Fruit fly (Drosophila melanogaster): Measurements from ENCODE around the gene CG8851.

Gene CG8851

DNA sequence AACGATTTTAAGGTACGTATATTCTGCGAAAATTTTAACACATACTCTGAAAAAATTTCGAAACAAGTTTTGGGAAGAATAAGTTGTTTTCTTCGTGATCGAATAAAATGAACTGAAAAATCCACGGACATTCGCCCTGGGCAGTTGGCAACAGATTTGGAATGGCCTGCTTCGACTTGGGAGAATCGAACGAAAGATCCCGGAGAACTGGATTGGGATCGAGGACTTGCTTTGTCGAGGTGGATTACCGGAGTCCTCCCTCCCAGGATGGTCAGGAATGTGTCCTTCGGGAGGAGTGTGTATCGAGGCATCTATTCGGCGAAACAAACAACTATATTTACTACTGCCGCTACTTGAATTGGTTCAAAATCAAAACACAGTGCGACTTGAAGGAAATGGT lies at the start of gene CG8851, which contains the start of gene CG3213:
TSS of gene CG8851 (plus strand) at position 127 of the 400 bp plus-strand sequence.
TSS of gene CG3213 (minus strand) at position 101 of the 400 bp plus-strand sequence.
- TF ChIP-seq psq (optimal IDR thresholded peaks at IDR 0.05) (no peak), pan (optimal IDR thresholded peaks at IDR 0.05) (no peak), usp (GFP tag; optimal IDR thresholded peaks at IDR 0.05) (no peak), CG8478 (optimal IDR thresholded peaks at IDR 0.05) (no peak), EcR (GFP tag; optimal IDR thresholded peaks at IDR 0.05) (no peak), Dll (optimal IDR thresholded peaks at IDR 0.05) (no peak)

DNA sequence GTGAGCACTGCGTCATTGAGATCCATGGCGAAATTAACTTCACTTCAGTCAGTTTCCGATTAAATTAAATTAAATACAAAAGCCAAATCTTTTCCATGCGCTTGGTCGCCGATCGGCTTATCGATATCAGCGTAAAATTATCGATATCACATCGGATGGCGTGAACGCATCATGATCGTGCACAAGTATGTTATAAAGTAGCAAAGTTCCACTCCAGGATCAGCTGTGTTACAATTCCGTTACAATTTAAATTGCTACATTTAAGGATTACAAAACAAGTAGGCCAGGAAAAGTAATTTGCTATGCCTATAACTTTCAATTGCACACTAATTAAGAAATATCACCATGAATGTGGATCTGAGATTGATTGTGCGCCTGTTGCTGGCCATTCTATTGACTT lies 49.6 kb upstream of the CG8851 start, which contains the start of the genes Pif1 and CG31776:
TSS of gene Pif1 (minus strand) at position 136 of the 400 bp plus-strand sequence.
TSS of gene CG31776 (plus strand) at position 314 of the 400 bp plus-strand sequence.
- TF ChIP-seq CG8478 (optimal IDR thresholded peaks at IDR 0.05) (no peak), Dll (optimal IDR thresholded peaks at IDR 0.05) (no peak), pan (optimal IDR thresholded peaks at IDR 0.05) (no peak), usp (GFP tag; optimal IDR thresholded peaks at IDR 0.05) (no peak), EcR (GFP tag; optimal IDR thresholded peaks at IDR 0.05) (no peak), psq (optimal IDR thresholded peaks at IDR 0.05) (no peak)

DNA sequence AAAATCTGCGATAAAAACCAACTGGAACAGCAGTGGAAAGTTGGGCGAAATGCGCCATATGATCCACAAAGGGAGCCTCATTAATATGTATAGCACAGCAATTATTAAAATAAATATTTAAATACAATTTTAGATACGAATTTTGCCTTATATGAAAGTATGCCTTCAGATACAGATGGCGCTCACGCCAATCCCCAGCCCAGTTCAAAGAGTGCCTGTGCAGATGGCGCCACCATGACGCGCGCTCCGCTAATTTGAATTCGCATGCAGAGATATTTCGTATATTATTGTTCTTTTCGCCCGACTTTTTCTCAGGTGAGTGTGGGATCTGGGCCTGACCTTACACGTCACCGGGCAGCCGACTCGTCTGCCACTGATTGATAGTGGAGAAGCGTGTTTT lies 47.2 kb upstream of the CG8851 start, which contains the start of gene Pgant4:
TSS of gene Pgant4 (plus strand) at position 362 of the 400 bp plus-strand sequence.
- TF ChIP-seq Dll (optimal IDR thresholded peaks at IDR 0.05) (no peak), psq (optimal IDR thresholded peaks at IDR 0.05) (no peak), pan (optimal IDR thresholded peaks at IDR 0.05) (no peak), usp (GFP tag; optimal IDR thresholded peaks at IDR 0.05) (no peak), EcR (GFP tag; optimal IDR thresholded peaks at IDR 0.05) (no peak), CG8478 (optimal IDR thresholded peaks at IDR 0.05) (no peak)

DNA sequence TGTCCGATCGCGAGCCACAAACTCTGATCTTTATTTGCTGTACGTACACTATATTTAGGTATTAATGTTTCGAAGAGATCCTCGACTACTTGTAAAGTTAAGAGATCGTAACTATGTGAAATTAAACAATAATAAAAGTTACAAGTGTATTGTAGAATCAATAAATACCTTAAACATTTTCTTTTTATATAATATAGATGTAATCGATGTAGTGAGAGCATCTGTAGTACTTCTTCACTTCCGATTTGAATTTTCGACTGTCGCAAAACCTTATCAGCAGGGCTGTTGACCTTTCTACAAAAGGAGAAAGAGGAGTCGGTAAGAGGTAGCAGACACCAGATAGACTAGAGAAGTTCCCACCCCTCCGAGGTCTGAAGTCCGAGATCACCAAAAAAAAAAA lies 44.3 kb upstream of the CG8851 start:
- TF ChIP-seq CG8478 (optimal IDR thresholded peaks at IDR 0.05) (no peak), pan (optimal IDR thresholded peaks at IDR 0.05) (no peak), EcR (GFP tag; optimal IDR thresholded peaks at IDR 0.05) (no peak), usp (GFP tag; optimal IDR thresholded peaks at IDR 0.05) (no peak), Dll (optimal IDR thresholded peaks at IDR 0.05) (no peak), psq (optimal IDR thresholded peaks at IDR 0.05) (no peak)

DNA sequence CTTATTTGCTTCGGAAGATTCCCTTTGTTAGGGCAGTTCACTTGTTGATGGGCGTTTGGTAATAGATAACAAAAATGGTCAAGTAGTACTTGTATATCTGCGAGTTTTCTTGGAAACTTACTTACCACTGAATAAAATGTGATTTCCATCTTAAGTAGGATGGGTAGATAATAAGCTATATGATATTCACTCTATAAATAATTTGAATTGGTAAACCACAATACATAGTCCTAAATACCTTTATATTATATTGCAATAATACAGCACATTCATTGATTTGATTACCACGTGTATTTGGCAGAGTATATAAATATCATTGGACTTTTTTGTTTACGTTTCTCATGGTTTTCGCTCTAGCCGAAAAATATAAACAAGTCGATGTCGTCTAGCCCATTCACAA lies 43.5 kb upstream of the CG8851 start:
- no peak for TF ChIP-seq CG8478 (optimal IDR thresholded peaks at IDR 0.05)
- TF ChIP-seq usp (GFP tag; optimal IDR thresholded peaks at IDR 0.05) = no peak
- no peak for TF ChIP-seq EcR (GFP tag; optimal IDR thresholded peaks at IDR 0.05)
- TF ChIP-seq pan (optimal IDR thresholded peaks at IDR 0.05) = no peak
- no peak for TF ChIP-seq psq (optimal IDR thresholded peaks at IDR 0.05)
- TF ChIP-seq Dll (optimal IDR thresholded peaks at IDR 0.05) = no peak

DNA sequence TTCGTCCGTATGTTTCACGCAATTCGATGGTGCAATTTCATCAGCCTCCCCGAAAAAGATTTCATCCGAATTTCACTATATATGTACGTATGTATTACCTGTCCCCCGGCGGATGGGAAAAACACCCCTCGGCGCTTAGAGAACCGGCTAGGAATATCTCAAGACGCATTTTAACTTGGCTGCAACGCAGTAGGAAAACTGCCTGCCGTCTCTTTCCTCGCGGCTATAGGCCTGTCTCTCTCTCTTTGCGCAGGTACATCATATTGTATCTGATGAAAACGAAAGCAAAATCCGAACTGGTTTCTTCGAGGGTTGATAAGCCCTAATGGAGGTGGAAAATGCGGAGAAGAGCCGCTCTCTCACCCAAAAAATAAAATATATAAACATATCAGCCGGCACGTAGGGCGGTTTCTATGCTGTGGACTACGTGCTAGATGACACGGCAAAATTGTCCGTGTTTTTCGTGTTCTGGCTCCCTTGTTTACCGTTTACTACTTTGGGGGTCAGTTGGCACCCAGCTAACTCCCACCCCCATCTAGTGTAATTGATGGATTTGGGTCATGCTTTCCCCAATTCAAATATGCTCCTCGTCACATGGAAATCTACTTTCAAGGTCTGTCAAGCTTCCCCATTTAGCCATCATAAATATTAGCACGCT lies 42.9 kb upstream of the CG8851 start:
- TF ChIP-seq psq (optimal IDR thresholded peaks at IDR 0.05) (no peak), pan (optimal IDR thresholded peaks at IDR 0.05) (no peak)

DNA sequence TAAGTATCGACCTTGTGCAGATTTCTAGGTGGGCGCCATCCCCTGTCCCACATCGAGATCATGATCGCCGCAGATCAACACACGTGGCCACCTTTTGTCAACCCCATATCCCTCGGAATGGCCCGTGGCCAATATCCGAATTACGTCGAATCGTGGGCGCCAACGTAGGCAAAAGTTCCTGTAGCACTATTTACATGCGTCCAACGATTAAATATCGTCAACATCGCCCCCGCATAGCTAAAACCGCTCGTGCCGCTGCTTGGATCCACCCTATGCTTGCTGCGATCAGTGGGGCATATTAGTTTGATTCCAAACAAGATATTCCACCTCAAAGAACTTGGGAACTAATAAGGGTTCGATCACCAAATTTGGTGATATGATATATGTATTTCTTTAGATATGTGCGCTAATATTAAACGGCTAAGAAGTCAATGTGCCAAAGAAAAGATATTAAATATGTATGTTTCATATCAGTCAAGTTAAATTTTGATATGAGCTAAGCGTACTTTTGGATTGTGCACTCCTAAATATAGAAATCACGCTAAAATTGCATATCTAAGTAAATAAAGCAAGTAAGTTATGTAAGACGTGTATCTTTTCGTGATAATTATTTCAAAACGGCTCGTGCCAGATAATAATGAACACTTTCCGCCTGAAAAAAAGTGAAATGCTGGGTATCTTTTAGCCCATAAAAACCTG lies 42.3 kb upstream of the CG8851 start:
- no peak for TF ChIP-seq usp (GFP tag; optimal IDR thresholded peaks at IDR 0.05)
- no peak for TF ChIP-seq EcR (GFP tag; optimal IDR thresholded peaks at IDR 0.05)
- TF ChIP-seq pan (optimal IDR thresholded peaks at IDR 0.05) = peak; percentile 85
- TF ChIP-seq psq (optimal IDR thresholded peaks at IDR 0.05) = no peak

DNA sequence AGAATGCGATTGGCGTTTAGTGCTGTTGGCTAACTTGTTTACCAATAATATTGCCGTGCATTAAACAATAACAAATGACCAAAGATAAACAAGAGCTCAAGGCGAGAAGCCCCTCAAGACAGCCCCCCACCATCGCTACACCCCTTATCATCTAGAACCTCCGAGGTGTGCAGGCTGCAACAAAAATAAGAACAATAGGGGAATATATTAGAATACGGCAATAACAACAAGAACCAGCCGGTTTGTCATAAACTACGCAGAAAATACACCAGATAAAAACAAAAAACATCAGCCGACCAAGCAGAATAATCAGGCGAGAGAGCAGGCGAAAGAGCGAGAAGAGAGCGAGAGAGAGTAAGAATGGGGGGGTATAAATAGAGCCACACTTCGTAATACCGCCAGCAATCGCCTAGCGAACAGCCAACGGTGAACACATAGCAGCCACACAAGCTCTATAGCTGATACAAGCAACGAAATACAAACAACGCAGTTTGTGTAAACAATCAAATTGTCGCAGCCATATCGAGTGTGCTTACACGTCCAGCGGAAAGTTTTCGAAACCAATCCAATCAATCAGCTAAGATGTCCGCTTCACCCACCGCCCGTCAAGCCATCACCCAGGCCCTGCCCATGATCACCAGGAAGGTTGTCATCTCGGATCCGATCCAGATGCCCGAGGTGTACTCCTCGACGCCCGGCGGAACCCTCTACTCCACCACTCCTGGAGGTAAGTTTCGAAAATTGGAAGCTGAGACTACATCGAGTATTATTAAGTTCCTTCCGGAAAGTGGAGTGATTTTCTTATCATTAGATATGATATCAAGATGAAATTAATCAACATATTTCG lies 41.2 kb upstream of the CG8851 start, which contains the start of gene Thor:
TSS of gene Thor (plus strand) at position 401 of the 847 bp plus-strand sequence.
- TF ChIP-seq psq (optimal IDR thresholded peaks at IDR 0.05) (no peak), usp (GFP tag; optimal IDR thresholded peaks at IDR 0.05) (no peak), CG8478 (optimal IDR thresholded peaks at IDR 0.05) (no peak), pan (optimal IDR thresholded peaks at IDR 0.05) (no peak), Dll (optimal IDR thresholded peaks at IDR 0.05) (peak; percentile 75)

DNA sequence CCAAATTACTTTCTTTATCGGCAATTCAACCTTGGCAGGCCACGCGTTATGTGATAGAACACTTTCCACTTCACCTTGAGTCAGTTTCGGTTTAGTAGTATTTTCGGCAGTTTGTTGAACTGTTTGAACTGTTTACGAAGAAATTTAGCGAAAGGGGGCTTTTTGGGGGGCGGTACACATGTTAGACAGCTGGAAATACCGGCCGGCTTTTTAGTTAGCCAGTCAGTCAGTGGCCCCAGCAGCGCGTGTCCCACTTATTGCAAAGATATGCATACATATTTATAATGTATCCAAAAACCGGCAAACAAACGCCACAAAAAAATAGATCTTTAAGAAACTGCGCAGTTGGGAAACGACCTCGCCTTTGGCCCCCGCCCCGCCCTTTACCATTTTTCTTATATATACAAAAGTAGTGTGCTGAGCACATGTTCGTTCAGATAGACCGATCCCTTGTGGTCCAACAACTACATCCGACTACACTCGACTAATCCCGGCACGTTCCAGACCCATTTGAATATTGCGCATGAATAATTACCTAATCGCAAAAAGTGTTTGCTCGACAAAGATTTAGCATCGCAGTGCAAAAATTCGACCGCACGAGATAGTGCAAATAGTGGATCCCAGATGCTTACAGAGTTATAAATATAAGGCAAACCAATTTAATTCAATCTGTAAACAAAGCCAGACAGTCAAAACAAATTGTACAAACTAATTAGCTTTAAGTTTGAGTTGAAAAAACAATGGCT lies 39.6 kb upstream of the CG8851 start:
- TF ChIP-seq usp (GFP tag; optimal IDR thresholded peaks at IDR 0.05) (no peak), psq (optimal IDR thresholded peaks at IDR 0.05) (no peak), EcR (GFP tag; optimal IDR thresholded peaks at IDR 0.05) (no peak), pan (optimal IDR thresholded peaks at IDR 0.05) (no peak), Dll (optimal IDR thresholded peaks at IDR 0.05) (no peak), CG8478 (optimal IDR thresholded peaks at IDR 0.05) (no peak)

DNA sequence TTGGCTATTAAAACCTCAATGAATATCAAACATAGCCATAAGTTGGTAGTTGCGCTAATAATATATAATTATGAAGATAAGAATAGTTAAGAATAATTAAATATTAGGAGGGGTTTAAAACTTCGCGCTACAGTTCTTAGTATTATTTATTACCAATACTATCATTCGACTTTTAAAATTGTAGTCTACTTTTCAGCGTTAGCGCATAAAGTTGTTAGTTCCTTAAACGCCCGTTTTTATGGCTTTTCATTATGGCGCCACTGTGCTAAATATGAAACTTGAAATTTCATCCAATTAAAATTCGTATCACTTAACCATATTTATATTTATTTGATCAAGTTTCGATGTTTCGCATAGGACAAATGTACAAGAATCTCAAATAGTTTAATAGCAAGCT lies 39.0 kb upstream of the CG8851 start:
- TF ChIP-seq CG8478 (optimal IDR thresholded peaks at IDR 0.05) (no peak), psq (optimal IDR thresholded peaks at IDR 0.05) (no peak), Dll (optimal IDR thresholded peaks at IDR 0.05) (no peak), pan (optimal IDR thresholded peaks at IDR 0.05) (no peak), usp (GFP tag; optimal IDR thresholded peaks at IDR 0.05) (no peak), EcR (GFP tag; optimal IDR thresholded peaks at IDR 0.05) (no peak)

DNA sequence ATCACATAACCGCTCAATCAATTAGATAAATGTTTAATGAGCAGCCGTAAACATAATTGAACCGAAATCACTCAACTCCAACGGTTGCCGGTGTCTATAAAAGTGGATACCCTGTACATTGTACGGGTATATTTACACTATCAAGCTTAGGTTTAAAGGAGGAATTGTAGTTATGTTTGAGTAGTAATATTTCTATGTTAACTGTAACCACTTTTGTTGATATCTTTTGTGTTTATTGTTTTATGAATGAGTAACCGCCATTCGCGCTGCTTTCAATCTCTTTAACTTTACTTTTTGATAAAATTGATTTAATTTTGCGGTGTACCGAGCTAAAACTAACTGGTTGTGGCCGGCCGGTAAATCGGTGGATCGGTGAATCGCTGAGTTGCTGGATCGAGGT lies 37.4 kb upstream of the CG8851 start:
- TF ChIP-seq usp (GFP tag; optimal IDR thresholded peaks at IDR 0.05) (no peak), EcR (GFP tag; optimal IDR thresholded peaks at IDR 0.05) (no peak), Dll (optimal IDR thresholded peaks at IDR 0.05) (no peak), CG8478 (optimal IDR thresholded peaks at IDR 0.05) (no peak), psq (optimal IDR thresholded peaks at IDR 0.05) (no peak), pan (optimal IDR thresholded peaks at IDR 0.05) (no peak)

Data from whole organism.